Fruit fly (Drosophila melanogaster) whole organism, larva: Measurements from ENCODE around the gene B-H2.

ENCODE experiments used
- noc ChIP-seq: fragments of 200-800 bp; sonication (Bioruptor generic); optimal IDR thresholded peaks from 3 replicates; lab custom pipeline; 2019; ENCODE audit warnings: missing biosample characterization, mild to moderate bottlenecking, missing genetic modification characterization, moderate library complexity

B-H2 gene

dm6 chrX:17330678-17331261 is 16.4 kb downstream of the B-H2 start:
- TF ChIP-seq noc = no peak

- TF ChIP-seq noc = no peak
Observed at dm6 chrX:17332390-17332789, 18.0 kb downstream of the B-H2 start.

- TF ChIP-seq noc = no peak
Observed at dm6 chrX:17334101-17334500, 19.7 kb downstream of the B-H2 start.

dm6 chrX:17336335-17336734 is 22.0 kb downstream of the B-H2 start:
- no peak for TF ChIP-seq noc

- no peak for TF ChIP-seq noc
Observed at dm6 chrX:17339693-17340092, 25.3 kb downstream of the B-H2 start.

dm6 chrX:17345806-17346424 is 31.5 kb downstream of the B-H2 start:
- no peak for TF ChIP-seq noc

dm6 chrX:17351554-17351953 is 37.2 kb downstream of the B-H2 start:
- TF ChIP-seq noc = no peak

dm6 chrX:17352937-17353336 is 38.6 kb downstream of the B-H2 start:
- no peak for TF ChIP-seq noc

- no peak for TF ChIP-seq noc
Observed at dm6 chrX:17355732-17356131, 41.4 kb downstream of the B-H2 start.

dm6 chrX:17357443-17357842 is 43.1 kb downstream of the B-H2 start:
- TF ChIP-seq noc = no peak

- TF ChIP-seq noc = no peak
Observed at dm6 chrX:17361111-17361510, 46.7 kb downstream of the B-H2 start.

dm6 chrX:17368569-17368968 is 54.2 kb downstream of the B-H2 start:
- no peak for TF ChIP-seq noc
